Worm (Caenorhabditis elegans) whole organism, L4 larva: ENCODE data around the gene T28A11.20.

ENCODE experiments used
- D1046.2 ChIP-seq: fragments of 200-800 bp; sonication (Bioruptor generic); IDR thresholded peaks from 2 replicates; pipeline ENCODE4 v1.3.6; 2022; ENCODE audit warnings: missing genetic modification characterization, missing compliant biosample characterization
- T20F7.1 ChIP-seq: fragments of 200-800 bp; sonication (Bioruptor generic); optimal IDR thresholded peaks from 2 replicates; lab custom pipeline; 2018; ENCODE audit warnings: mild to moderate bottlenecking, missing genetic modification characterization, missing compliant biosample characterization
- T26A8.4 ChIP-seq: fragments of 200-800 bp; sonication (Bioruptor generic); IDR thresholded peaks from 2 replicates; pipeline ENCODE4 v1.3.6; 2022; ENCODE audit warnings: missing genetic modification characterization, missing compliant biosample characterization
- Y105C5A.15 ChIP-seq: fragments of 200-800 bp; sonication (Bioruptor generic); IDR thresholded peaks from 2 replicates; pipeline ENCODE4 v1.3.6; 2022; ENCODE audit warnings: missing genetic modification characterization, missing compliant biosample characterization
- ZK337.2 ChIP-seq: fragments of 200-800 bp; sonication (Bioruptor generic); IDR thresholded peaks from 2 replicates; pipeline ENCODE4 v1.3.6; 2022; ENCODE audit warnings: missing genetic modification reagents, missing genetic modification characterization, missing compliant biosample characterization
- aha-1 ChIP-seq: fragments of 150-350 bp; peaks from one replicate; lab custom pipeline; 2014; ENCODE audit warnings: missing biosample characterization, missing genetic modification characterization
- ama-1 ChIP-seq: fragments of 150-350 bp; optimal IDR thresholded peaks from 2 replicates; lab custom pipeline; 2014; ENCODE audit warnings: inconsistent platforms, mixed read lengths
- arid-1 ChIP-seq: fragments of 200-800 bp; sonication (Bioruptor generic); conservative IDR thresholded peaks from 2 replicates; pipeline ENCODE4 v1.3.6; 2022; ENCODE audit warnings: missing genetic modification reagents, missing genetic modification characterization, missing compliant biosample characterization
- ceh-20 ChIP-seq: fragments of 200-800 bp; sonication (Bioruptor generic); IDR thresholded peaks from 2 replicates; pipeline ENCODE4 v1.3.6; 2022; ENCODE audit warnings: missing genetic modification reagents, missing genetic modification characterization, missing compliant biosample characterization
- ctbp-1 ChIP-seq: fragments of 200-800 bp; sonication (Bioruptor generic); IDR thresholded peaks from 2 replicates; pipeline ENCODE4 v1.3.6; 2022; ENCODE audit warnings: missing genetic modification reagents, missing genetic modification characterization, missing compliant biosample characterization
- daf-16 ChIP-seq, 3 experiments: sonication (generic microtip); optimal IDR thresholded peaks; 2 replicates each; lab custom pipeline; 2016 to 2017; ENCODE audit warnings: missing genetic modification characterization in 3 of 3, missing genetic modification reagents in 3 of 3, mild to moderate bottlenecking in 2 of 3, missing compliant biosample characterization in 2 of 3, missing biosample characterization in 1 of 3, moderate library complexity in 1 of 3
- daf-19 ChIP-seq: fragments of 200-800 bp; sonication (Bioruptor generic); conservative IDR thresholded peaks from 2 replicates; pipeline ENCODE4 v1.3.6; 2022; ENCODE audit warnings: missing genetic modification characterization, missing compliant biosample characterization
- dmd-6 ChIP-seq: fragments of 200-800 bp; sonication (Bioruptor generic); IDR thresholded peaks from 2 replicates; pipeline ENCODE4 v1.3.6; 2022; ENCODE audit warnings: missing genetic modification reagents, missing genetic modification characterization, missing compliant biosample characterization
- dpl-1 ChIP-seq: fragments of 150-350 bp; optimal IDR thresholded peaks from 2 replicates; lab custom pipeline; 2014; ENCODE audit warnings: missing biosample characterization, missing genetic modification reagents, missing genetic modification characterization
- duxl-1 ChIP-seq: sonication (generic microtip); optimal IDR thresholded peaks from 2 replicates; lab custom pipeline; 2016; ENCODE audit warnings: mild to moderate bottlenecking, missing genetic modification characterization, moderate library complexity, missing compliant biosample characterization; ENCODE audit not compliant: poor library complexity
- dve-1 ChIP-seq: sonication (generic microtip); optimal IDR thresholded peaks from 2 replicates; lab custom pipeline; 2017; ENCODE audit warnings: antibody characterized with exemption, mild to moderate bottlenecking, missing genetic modification characterization, missing compliant biosample characterization; ENCODE audit not compliant: insufficient read depth
- gei-8 ChIP-seq: fragments of 200-800 bp; sonication (Bioruptor generic); optimal IDR thresholded peaks from 2 replicates; lab custom pipeline; 2018; ENCODE audit warnings: mild to moderate bottlenecking, missing genetic modification characterization, missing compliant biosample characterization
- hif-1 ChIP-seq, 2 experiments: sonication (generic microtip); optimal IDR thresholded peaks; 2 replicates each; lab custom pipeline; 2016 to 2017; ENCODE audit warnings: missing compliant biosample characterization in 2 of 2, missing genetic modification characterization in 2 of 2, missing genetic modification reagents in 2 of 2, missing genotype in 2 of 2, mild to moderate bottlenecking in 1 of 2
- hlh-11 ChIP-seq: fragments of 200-800 bp; sonication (Bioruptor generic); optimal IDR thresholded peaks from 2 replicates; lab custom pipeline; 2018; ENCODE audit warnings: mild to moderate bottlenecking, missing genetic modification characterization, missing compliant biosample characterization
- hlh-30 ChIP-seq: sonication (generic microtip); optimal IDR thresholded peaks from 2 replicates; lab custom pipeline; 2017; ENCODE audit warnings: antibody characterized with exemption, mild to moderate bottlenecking, missing genetic modification characterization, missing compliant biosample characterization; ENCODE audit not compliant: insufficient read depth
- hmg-1.1 ChIP-seq: fragments of 200-800 bp; sonication (Bioruptor generic); IDR thresholded peaks from 2 replicates; pipeline ENCODE4 v1.3.6; 2022; ENCODE audit warnings: missing genetic modification reagents, missing genetic modification characterization, missing compliant biosample characterization
- lin-1 ChIP-seq: fragments of 200-800 bp; sonication (Bioruptor generic); IDR thresholded peaks from 2 replicates; pipeline ENCODE4 v1.3.6; 2022; ENCODE audit warnings: missing genetic modification reagents, missing genetic modification characterization, missing compliant biosample characterization
- lin-15B ChIP-seq: fragments of 150-350 bp; sonication (generic microtip); optimal IDR thresholded peaks from 3 replicates; lab custom pipeline; 2014; ENCODE audit warnings: missing biosample characterization, missing genetic modification characterization
- lin-29 ChIP-seq: fragments of 200-800 bp; sonication (Bioruptor generic); IDR thresholded peaks from 2 replicates; pipeline ENCODE4 v1.3.6; 2022; ENCODE audit warnings: missing genetic modification reagents, missing genetic modification characterization, missing compliant biosample characterization
- lin-38 ChIP-seq: fragments of 200-800 bp; sonication (Bioruptor generic); IDR thresholded peaks from 2 replicates; pipeline ENCODE4 v1.3.6; 2022; ENCODE audit warnings: missing genetic modification reagents, missing genetic modification characterization, missing compliant biosample characterization
- lir-3 ChIP-seq: sonication (generic microtip); optimal IDR thresholded peaks from 2 replicates; lab custom pipeline; 2016; ENCODE audit warnings: mild to moderate bottlenecking, missing genetic modification characterization, missing compliant biosample characterization
- madf-5 ChIP-seq, 2 experiments: fragments of 200-800 bp; sonication (Bioruptor generic); IDR thresholded peaks; 2 replicates each; pipeline ENCODE4 v1.3.6; 2022; ENCODE audit warnings: missing compliant biosample characterization in 2 of 2, missing genetic modification characterization in 2 of 2
- mdl-1 ChIP-seq, 2 experiments: fragments of 150-350 bp in 1 of 2; sonication (generic microtip) in 1 of 2; optimal IDR thresholded peaks; 2 replicates each; lab custom pipeline; 2014 to 2017; ENCODE audit warnings: missing biosample characterization in 2 of 2, missing genetic modification characterization in 2 of 2
- mep-1 ChIP-seq: fragments of 150-350 bp; sonication (generic microtip); optimal IDR thresholded peaks from 3 replicates; lab custom pipeline; 2014; ENCODE audit warnings: missing biosample characterization, missing genetic modification characterization
- mes-2 ChIP-seq: sonication (generic microtip); optimal IDR thresholded peaks from 2 replicates; lab custom pipeline; 2016; ENCODE audit warnings: missing genotype, mild to moderate bottlenecking, missing genetic modification characterization, missing compliant biosample characterization; ENCODE audit not compliant: poor library complexity, severe bottlenecking
- mxl-3 ChIP-seq: fragments of 200-800 bp; sonication (Bioruptor generic); optimal IDR thresholded peaks from 2 replicates; lab custom pipeline; 2018; ENCODE audit warnings: mild to moderate bottlenecking, missing genetic modification characterization, missing compliant biosample characterization
- nhr-11 ChIP-seq: fragments of 150-350 bp; optimal IDR thresholded peaks from 2 replicates; lab custom pipeline; 2014; ENCODE audit warnings: missing biosample characterization, missing genetic modification characterization
- nhr-25 ChIP-seq: sonication (generic microtip); optimal IDR thresholded peaks from 2 replicates; lab custom pipeline; 2017; ENCODE audit warnings: missing genetic modification characterization, mild to moderate bottlenecking, missing compliant biosample characterization, antibody characterized with exemption, moderate library complexity, borderline replicate concordance; ENCODE audit not compliant: insufficient read depth
- nhr-28 ChIP-seq: fragments of 150-350 bp; optimal IDR thresholded peaks from 2 replicates; lab custom pipeline; 2014; ENCODE audit warnings: missing biosample characterization, missing genetic modification characterization
- nhr-41 ChIP-seq: fragments of 200-800 bp; sonication (Bioruptor generic); IDR thresholded peaks from 2 replicates; pipeline ENCODE4 v1.3.6; 2022; ENCODE audit warnings: missing genetic modification reagents, missing genetic modification characterization, missing compliant biosample characterization
- nhr-48 ChIP-seq: sonication (generic microtip); optimal IDR thresholded peaks from 2 replicates; lab custom pipeline; 2016; ENCODE audit warnings: mild to moderate bottlenecking, missing genetic modification characterization, missing compliant biosample characterization
- nhr-6 ChIP-seq: fragments of 150-350 bp; optimal IDR thresholded peaks from 2 replicates; lab custom pipeline; 2014; ENCODE audit warnings: missing biosample characterization, missing genetic modification characterization
- nhr-77 ChIP-seq: fragments of 150-350 bp; optimal IDR thresholded peaks from 2 replicates; lab custom pipeline; 2014; ENCODE audit warnings: missing biosample characterization, missing genetic modification characterization
- pqm-1 ChIP-seq: sonication (generic microtip); optimal IDR thresholded peaks from 2 replicates; lab custom pipeline; 2017; ENCODE audit warnings: missing biosample characterization, missing genetic modification characterization
- rbr-2 ChIP-seq: sonication (generic microtip); optimal IDR thresholded peaks from 2 replicates; lab custom pipeline; 2016; ENCODE audit warnings: missing genotype, missing genetic modification characterization, missing compliant biosample characterization
- saeg-2 ChIP-seq: fragments of 200-800 bp; sonication (Bioruptor generic); IDR thresholded peaks from 2 replicates; pipeline ENCODE4 v1.3.6; 2022; ENCODE audit warnings: missing genetic modification reagents, missing genetic modification characterization, missing compliant biosample characterization
- skn-1 ChIP-seq: fragments of 150-350 bp; optimal IDR thresholded peaks from 2 replicates; lab custom pipeline; 2014; ENCODE audit warnings: missing biosample characterization, missing genetic modification characterization
- spr-3 ChIP-seq: fragments of 200-800 bp; sonication (Bioruptor generic); optimal IDR thresholded peaks from 2 replicates; lab custom pipeline; 2018; ENCODE audit warnings: mild to moderate bottlenecking, missing genetic modification characterization, missing compliant biosample characterization
- tag-97 ChIP-seq: fragments of 200-800 bp; sonication (Bioruptor generic); IDR thresholded peaks from 2 replicates; pipeline ENCODE4 v1.3.6; 2022; ENCODE audit warnings: missing genetic modification characterization, missing compliant biosample characterization
- unc-62 ChIP-seq, 3 experiments: fragments of 150-350 bp in 1 of 3; sonication (generic microtip); optimal IDR thresholded peaks in 2 of 3; peaks in 1 of 3; 1 replicate in 1 of 3; 2 replicates in 2 of 3; lab custom pipeline; 2014 to 2017; ENCODE audit warnings: missing biosample characterization in 3 of 3, missing genetic modification characterization in 3 of 3, missing genetic modification reagents in 3 of 3, missing genotype in 1 of 3
- zag-1 ChIP-seq: fragments of 150-350 bp; optimal IDR thresholded peaks from 2 replicates; lab custom pipeline; 2014; ENCODE audit warnings: missing biosample characterization, missing genetic modification characterization
- zfp-2 ChIP-seq: sonication (generic microtip); optimal IDR thresholded peaks from 2 replicates; lab custom pipeline; 2016; ENCODE audit warnings: mild to moderate bottlenecking, missing genetic modification characterization, missing compliant biosample characterization
- zip-2 ChIP-seq: fragments of 150-350 bp; optimal IDR thresholded peaks from 2 replicates; lab custom pipeline; 2014; ENCODE audit warnings: missing biosample characterization, missing genetic modification characterization

T28A11.20 gene

ce11 chrV:3316108-3316507 lies 43.1 kb upstream of the T28A11.20 start, which contains the start of gene F35F10.1:
F35F10.1 (plus strand) TSS chrV:3316307.
- TF ChIP-seq skn-1 (tag; lab: Kevin White, UChicago): no peak
- no peak for TF ChIP-seq daf-19 (GFP tag; lab: Robert Waterston, UW)
- no peak for TF ChIP-seq nhr-41 (GFP tag; lab: Robert Waterston, UW)
- TF ChIP-seq T26A8.4 (GFP tag; lab: Robert Waterston, UW): no peak
- TF ChIP-seq lin-38 (GFP tag; lab: Robert Waterston, UW): no peak
- no peak for TF ChIP-seq mdl-1 (tag; optimal IDR thresholded peaks at IDR 0.05; lab: Kevin White, UChicago)
- TF ChIP-seq nhr-48: no peak
- no peak for TF ChIP-seq lir-3 (tag; lab: Kevin White, UChicago)
- no peak for TF ChIP-seq hlh-11 (tag; lab: Kevin White, UChicago)
- no peak for TF ChIP-seq ama-1 (lab: Kevin White, UChicago)
- no peak for TF ChIP-seq gei-8 (GFP tag; lab: Kevin White, UChicago)
- TF ChIP-seq nhr-11 (tag; lab: Kevin White, UChicago): no peak
- no peak for TF ChIP-seq zfp-2 (tag; lab: Kevin White, UChicago)
- TF ChIP-seq ZK337.2: no peak
- TF ChIP-seq Y105C5A.15: no peak
- TF ChIP-seq T20F7.1 (GFP tag; lab: Kevin White, UChicago): no peak
- TF ChIP-seq zag-1: no peak
- TF ChIP-seq tag-97: no peak
- no peak for TF ChIP-seq spr-3 (GFP tag; lab: Kevin White, UChicago)
- TF ChIP-seq hmg-1.1 (GFP tag; lab: Robert Waterston, UW): no peak

ce11 chrV:3315308-3315707 lies 42.3 kb upstream of the T28A11.20 start, which contains the start of gene arrd-19:
arrd-19 (minus strand) TSS chrV:3315516.
- TF ChIP-seq dmd-6 (GFP tag; lab: Robert Waterston, UW) (peak; percentile 92), ctbp-1 (GFP tag; lab: Robert Waterston, UW) (peak; percentile 86), arid-1 (GFP tag; lab: Robert Waterston, UW) (peak; percentile 67; the same call in 1 of the 2 replicates), unc-62 (GFP tag; optimal IDR thresholded peaks at IDR 0.05 in 1 of 2; lab: Kevin White, UChicago) (peak in 1 of 2 experiments; percentile 97), unc-62 (tag; optimal IDR thresholded peaks at IDR 0.05; lab: Kevin White, UChicago) (no peak), lin-15B (tag; lab: Kevin White, UChicago) (no peak), zip-2 (tag; lab: Kevin White, UChicago) (peak; percentile 5), nhr-11 (tag; lab: Kevin White, UChicago) (peak; percentile 74), lin-1 (GFP tag; lab: Robert Waterston, UW) (peak; percentile 89), aha-1 (tag; lab: Kevin White, UChicago) (peak; percentile 99), lin-29 (peak; percentile 58; the same call in 1 of the 2 replicates), mxl-3 (GFP tag; lab: Kevin White, UChicago) (peak; percentile 72), ceh-20 (GFP tag; lab: Robert Waterston, UW) (peak; percentile 61; the same call in 1 of the 2 replicates), mes-2 (tag; lab: Kevin White, UChicago) (peak; percentile 80), madf-5 (GFP tag; IDR thresholded peaks at IDR 0.05; lab: Robert Waterston, UW) (no peak), daf-16 (GFP tag; optimal IDR thresholded peaks at IDR 0.05; lab: Kevin White, UChicago) (peak in 1 of 2 experiments; percentile 5), daf-16 (tag; optimal IDR thresholded peaks at IDR 0.05; lab: Kevin White, UChicago) (peak; percentile 62), hlh-30 (tag; lab: Kevin White, UChicago) (peak; percentile 58), pqm-1 (tag; lab: Kevin White, UChicago) (peak; percentile 32), duxl-1 (tag; lab: Kevin White, UChicago) (peak; percentile 79), nhr-25 (tag; lab: Kevin White, UChicago) (peak; percentile 53), nhr-77 (peak; percentile 79), saeg-2 (GFP tag; lab: Robert Waterston, UW) (peak; percentile 80; the same call in 1 of the 2 replicates), mep-1 (tag; lab: Kevin White, UChicago) (no peak), D1046.2 (GFP tag; lab: Robert Waterston, UW) (no peak), nhr-28 (tag; lab: Kevin White, UChicago) (peak; percentile 90), dve-1 (peak; percentile 89), hlh-11 (tag; lab: Kevin White, UChicago) (peak; percentile 93), rbr-2 (peak; percentile 56), lin-38 (GFP tag; lab: Robert Waterston, UW) (no peak), dpl-1 (GFP tag; lab: Kevin White, UChicago) (peak; percentile 66), hmg-1.1 (GFP tag; lab: Robert Waterston, UW) (peak; percentile 93), hif-1 (tag; optimal IDR thresholded peaks at IDR 0.05; lab: Kevin White, UChicago) (peak in 1 of 2 experiments; percentile 64), nhr-6 (tag; lab: Kevin White, UChicago) (peak; percentile 57), nhr-48 (peak; percentile 90)
